Fruit fly (Drosophila melanogaster): ENCODE data around the gene Kcmf1.

Gene Kcmf1

DNA sequence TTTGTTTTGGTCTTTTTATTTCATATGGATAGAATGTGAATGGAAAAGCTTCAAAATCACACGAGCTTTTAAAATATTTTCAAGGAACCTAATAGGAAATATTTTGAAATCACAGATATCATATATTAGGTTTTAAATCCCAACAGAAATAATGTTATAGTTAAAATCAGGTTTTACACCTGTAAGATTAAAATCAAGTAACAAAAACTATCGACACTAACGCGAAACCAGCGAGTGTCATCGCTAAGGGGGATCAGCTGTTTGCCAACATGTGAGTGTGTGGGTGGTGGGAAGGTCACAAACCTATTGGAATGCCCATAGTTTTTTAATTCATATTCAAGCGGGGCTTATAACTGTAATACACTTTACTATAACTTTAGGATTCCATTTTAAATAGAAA is 23.9 kb upstream of the Kcmf1 start, which contains the start of gene hyx (continued):
- TF ChIP-seq CG13123 (GFP tag; optimal IDR thresholded peaks at IDR 0.05) (no peak), CG6683 (GFP tag; optimal IDR thresholded peaks at IDR 0.05) (peak; percentile 3), tap (tag; optimal IDR thresholded peaks at IDR 0.05) (peak; percentile 30), Fer1 (GFP tag; optimal IDR thresholded peaks at IDR 0.05) (peak; percentile 61), bbx (GFP tag; IDR thresholded peaks at IDR 0.05; ENCODE audit: partially characterized antibody) (peak; percentile 86), CG3995 (GFP tag; optimal IDR thresholded peaks at IDR 0.05) (no peak), corto (GFP tag; optimal IDR thresholded peaks at IDR 0.05) (no peak), lov (optimal IDR thresholded peaks at IDR 0.05) (no peak), lov (GFP tag; IDR thresholded peaks at IDR 0.05) (no peak), Sox102F (GFP tag; optimal IDR thresholded peaks at IDR 0.05) (no peak), Dip3 (GFP tag; optimal IDR thresholded peaks at IDR 0.05) (peak; percentile 20), emc (GFP tag; optimal IDR thresholded peaks at IDR 0.05) (no peak), ATbp (GFP tag; optimal IDR thresholded peaks at IDR 0.05) (no peak), wor (GFP tag; IDR thresholded peaks at IDR 0.05) (no peak), MTF-1 (GFP tag; optimal IDR thresholded peaks at IDR 0.05; ENCODE audit: borderline replicate concordance) (no peak), eve (GFP tag; optimal IDR thresholded peaks at IDR 0.05) (no peak), CG31388 (GFP tag; optimal IDR thresholded peaks at IDR 0.05) (no peak), H2.0 (GFP tag; IDR thresholded peaks at IDR 0.05) (no peak), CG1792 (GFP tag; optimal IDR thresholded peaks at IDR 0.05) (no peak), Doc2 (GFP tag; IDR thresholded peaks at IDR 0.05) (no peak), usp (GFP tag; optimal IDR thresholded peaks at IDR 0.05) (no peak), gce (GFP tag; IDR thresholded peaks at IDR 0.05) (no peak), danr (GFP tag; IDR thresholded peaks at IDR 0.05) (no peak), esg (GFP tag; conservative IDR thresholded peaks at IDR 0.05) (no peak), Dad (GFP tag; optimal IDR thresholded peaks at IDR 0.05) (no peak), ac (GFP tag; optimal IDR thresholded peaks at IDR 0.05) (no peak), HLHmδ (GFP tag; optimal IDR thresholded peaks at IDR 0.05) (no peak), CG6765 (GFP tag; optimal IDR thresholded peaks at IDR 0.05) (no peak), CG31224 (GFP tag; IDR thresholded peaks at IDR 0.05) (no peak), CG9817 (tag; optimal IDR thresholded peaks at IDR 0.05) (peak; percentile 9), CG8359 (GFP tag; optimal IDR thresholded peaks at IDR 0.05; ENCODE audit: borderline replicate concordance) (no peak), CG30431 (GFP tag; optimal IDR thresholded peaks at IDR 0.05) (no peak), inv (GFP tag; IDR thresholded peaks at IDR 0.05; ENCODE audit: partially characterized antibody) (peak; percentile 60), CG1233 (GFP tag; optimal IDR thresholded peaks at IDR 0.05) (peak; percentile 9), CG12659 (GFP tag; optimal IDR thresholded peaks at IDR 0.05) (peak; percentile 23), CG12236 (GFP tag; optimal IDR thresholded peaks at IDR 0.05) (no peak), Mad (GFP tag; optimal IDR thresholded peaks at IDR 0.05) (no peak), CG3163 (GFP tag; optimal IDR thresholded peaks at IDR 0.05) (no peak), D19A (tag; optimal IDR thresholded peaks at IDR 0.05) (peak; percentile 4), tgo (GFP tag; IDR thresholded peaks at IDR 0.05) (peak; percentile 56; the same call in 1 of the 3 replicates), Neu2 (GFP tag; optimal IDR thresholded peaks at IDR 0.05; ENCODE audit: borderline replicate concordance) (no peak), Bgb (GFP tag; IDR thresholded peaks at IDR 0.05; ENCODE audit: partially characterized antibody) (peak; percentile 83), Asciz (GFP tag; optimal IDR thresholded peaks at IDR 0.05) (no peak), tup (GFP tag; optimal IDR thresholded peaks at IDR 0.05) (no peak), fu2 (GFP tag; optimal IDR thresholded peaks at IDR 0.05) (no peak), run (tag; optimal IDR thresholded peaks at IDR 0.05) (no peak), wek (GFP tag; optimal IDR thresholded peaks at IDR 0.05) (peak; percentile 52), Usf (GFP tag; optimal IDR thresholded peaks at IDR 0.05) (no peak), CG12104 (GFP tag; optimal IDR thresholded peaks at IDR 0.05) (no peak), dysf (GFP tag; IDR thresholded peaks at IDR 0.05) (0 out of 3 replicates have a peak, but pooled peaks have one; percentile 28), CG16863 (GFP tag; optimal IDR thresholded peaks at IDR 0.05) (peak; percentile 9), CG17612 (GFP tag; IDR thresholded peaks at IDR 0.05) (no peak)
